Fruit fly (Drosophila melanogaster) whole organism, embryonic: ENCODE measurements around the gene CG13623.

Experiments used
- Aef1 ChIP-seq: fragments of 200-800 bp; sonication (Bioruptor generic); IDR thresholded peaks from 3 replicates; pipeline ENCODE4 v1.3.6; 2022; ENCODE audit warnings: missing biosample characterization, missing genetic modification characterization
- Antp ChIP-seq: fragments of 200-800 bp; sonication (Bioruptor generic); optimal IDR thresholded peaks from 3 replicates; lab custom pipeline; 2016; ENCODE audit warnings: missing biosample characterization, missing genetic modification characterization
- Asciz ChIP-seq: fragments of 200-800 bp; sonication (Bioruptor generic); optimal IDR thresholded peaks from 2 replicates; lab custom pipeline; 2017; ENCODE audit warnings: missing biosample characterization, mild to moderate bottlenecking, missing genetic modification characterization, missing genetic modification reagents
- CG10979 ChIP-seq: fragments of 200-800 bp; sonication (Bioruptor generic); optimal IDR thresholded peaks from 2 replicates; lab custom pipeline; 2018; ENCODE audit warnings: missing biosample characterization, mild to moderate bottlenecking, missing genetic modification characterization, moderate library complexity
- CG11398 ChIP-seq: fragments of 200-800 bp; sonication (Bioruptor generic); optimal IDR thresholded peaks from 2 replicates; lab custom pipeline; 2016; ENCODE audit warnings: missing biosample characterization, missing genetic modification characterization
- CG12155 ChIP-seq: fragments of 200-800 bp; sonication (Bioruptor generic); optimal IDR thresholded peaks from 3 replicates; lab custom pipeline; 2016; ENCODE audit warnings: missing biosample characterization, missing genetic modification characterization
- CG12391 ChIP-seq: fragments of 200-800 bp; sonication (Bioruptor generic); optimal IDR thresholded peaks from 3 replicates; lab custom pipeline; 2018; ENCODE audit warnings: missing biosample characterization, mild to moderate bottlenecking, missing genetic modification characterization, moderate library complexity
- CG12769 ChIP-seq: fragments of 200-800 bp; sonication (Bioruptor generic); optimal IDR thresholded peaks from 2 replicates; lab custom pipeline; 2019; ENCODE audit warnings: missing biosample characterization, mild to moderate bottlenecking, missing genetic modification characterization, moderate library complexity
- CG13287 ChIP-seq: fragments of 200-800 bp; sonication (Bioruptor generic); IDR thresholded peaks from 2 replicates; pipeline ENCODE4 v1.3.6; 2022; ENCODE audit warnings: missing biosample characterization, missing genetic modification characterization; ENCODE audit not compliant: partially characterized antibody
- CG17385 ChIP-seq: fragments of 200-800 bp; sonication (Bioruptor generic); optimal IDR thresholded peaks from 3 replicates; lab custom pipeline; 2018; ENCODE audit warnings: missing biosample characterization, mild to moderate bottlenecking, missing genetic modification characterization
- CG32772 ChIP-seq: fragments of 200-800 bp; sonication (Bioruptor generic); IDR thresholded peaks from 2 replicates; pipeline ENCODE4 v1.3.6; 2022; ENCODE audit warnings: missing biosample characterization, missing genetic modification characterization
- CG34224 ChIP-seq: fragments of 200-800 bp; sonication (Bioruptor generic); IDR thresholded peaks from 3 replicates; pipeline ENCODE4 v1.3.6; 2022; ENCODE audit warnings: missing biosample characterization, missing genetic modification characterization; ENCODE audit not compliant: partially characterized antibody
- CG3838 ChIP-seq: fragments of 200-800 bp; sonication (Bioruptor generic); optimal IDR thresholded peaks from 3 replicates; lab custom pipeline; 2016; ENCODE audit warnings: missing biosample characterization, missing genetic modification characterization
- CG4404 ChIP-seq: fragments of 200-800 bp; sonication (Bioruptor generic); IDR thresholded peaks from 2 replicates; pipeline ENCODE4 v1.3.6; 2022; ENCODE audit warnings: missing biosample characterization, missing genetic modification characterization
- CG4707 ChIP-seq: fragments of 200-800 bp; sonication (Bioruptor generic); optimal IDR thresholded peaks from 2 replicates; lab custom pipeline; 2018; ENCODE audit warnings: missing biosample characterization, mild to moderate bottlenecking, missing genetic modification characterization, moderate library complexity
- CG4854 ChIP-seq: fragments of 200-800 bp; sonication (Bioruptor generic); optimal IDR thresholded peaks from 2 replicates; lab custom pipeline; 2016; ENCODE audit warnings: missing biosample characterization, missing genetic modification characterization, inconsistent platforms
- CG5245 ChIP-seq: fragments of 200-800 bp; sonication (Bioruptor generic); optimal IDR thresholded peaks from 3 replicates; lab custom pipeline; 2016; ENCODE audit warnings: missing biosample characterization, missing genetic modification characterization
- CG6791 ChIP-seq: fragments of 200-800 bp; sonication (Bioruptor generic); IDR thresholded peaks from 3 replicates; pipeline ENCODE4 v1.3.6; 2022; ENCODE audit warnings: missing biosample characterization, missing genetic modification characterization; ENCODE audit not compliant: partially characterized antibody
- CG7839 ChIP-seq: fragments of 200-800 bp; sonication (Bioruptor generic); optimal IDR thresholded peaks from 3 replicates; lab custom pipeline; 2018; ENCODE audit warnings: missing biosample characterization, mild to moderate bottlenecking, missing genetic modification characterization, moderate library complexity
- CG7963 ChIP-seq: fragments of 200-800 bp; sonication (Bioruptor generic); IDR thresholded peaks from 3 replicates; pipeline ENCODE4 v1.3.6; 2022; ENCODE audit warnings: missing biosample characterization, missing genetic modification characterization; ENCODE audit not compliant: partially characterized antibody
- CG8924 ChIP-seq: fragments of 200-800 bp; optimal IDR thresholded peaks from 3 replicates; lab custom pipeline; 2019; ENCODE audit warnings: missing biosample characterization, mild to moderate bottlenecking, missing genetic modification characterization, moderate library complexity
- CG8944 ChIP-seq: fragments of 200-800 bp; sonication (Bioruptor generic); optimal IDR thresholded peaks from 3 replicates; lab custom pipeline; 2016; ENCODE audit warnings: missing biosample characterization, missing genetic modification characterization
- CG9215 ChIP-seq: fragments of 200-800 bp; sonication (Bioruptor generic); IDR thresholded peaks from 2 replicates; pipeline ENCODE4 v1.3.6; 2022; ENCODE audit warnings: missing biosample characterization, missing genetic modification characterization
- D ChIP-seq, 2 experiments: fragments of 200-800 bp in 1 of 2; fragments of >200 bp in 1 of 2; sonication (Bioruptor generic) in 1 of 2; optimal IDR thresholded peaks; 2 replicates in 1 of 2; 3 replicates in 1 of 2; lab custom pipeline; 2017; ENCODE audit warnings: mild to moderate bottlenecking in 1 of 2, missing biosample characterization in 1 of 2, missing genetic modification characterization in 1 of 2, missing genetic modification reagents in 1 of 2
- D19A ChIP-seq: fragments of 200-800 bp; optimal IDR thresholded peaks from 3 replicates; lab custom pipeline; 2019; ENCODE audit warnings: missing biosample characterization, mild to moderate bottlenecking, missing genetic modification characterization, moderate library complexity
- Dad ChIP-seq: fragments of 200-800 bp; sonication (Bioruptor generic); optimal IDR thresholded peaks from 3 replicates; lab custom pipeline; 2016; ENCODE audit warnings: missing biosample characterization, missing genetic modification characterization
- Ets65A ChIP-seq: fragments of 200-800 bp; sonication (Bioruptor generic); peaks from one replicate; lab custom pipeline; 2016; ENCODE audit warnings: missing biosample characterization, missing genetic modification characterization
- Gug ChIP-seq: fragments of 200-800 bp; sonication (Bioruptor generic); IDR thresholded peaks from 4 replicates; pipeline ENCODE4 v1.3.6; 2022; ENCODE audit warnings: missing biosample characterization, missing genetic modification characterization
- H15 ChIP-seq: fragments of 200-800 bp; sonication (Bioruptor generic); IDR thresholded peaks from 3 replicates; pipeline ENCODE4 v1.3.6; 2022; ENCODE audit warnings: missing biosample characterization, missing genetic modification characterization
- MBD-R2 ChIP-seq: fragments of 200-800 bp; sonication (Bioruptor generic); IDR thresholded peaks from 2 replicates; pipeline ENCODE4 v1.3.6; 2022; ENCODE audit warnings: missing biosample characterization, missing genetic modification characterization
- Neu2 ChIP-seq: fragments of 200-800 bp; sonication (Bioruptor generic); optimal IDR thresholded peaks from 3 replicates; lab custom pipeline; 2016; ENCODE audit warnings: missing biosample characterization, missing genetic modification characterization, borderline replicate concordance
- Sox100B ChIP-seq: fragments of 200-800 bp; sonication (Bioruptor generic); optimal IDR thresholded peaks from 3 replicates; lab custom pipeline; 2018; ENCODE audit warnings: missing biosample characterization, mild to moderate bottlenecking, missing genetic modification characterization
- aop ChIP-seq: fragments of 200-800 bp; sonication (Bioruptor generic); IDR thresholded peaks from 2 replicates; pipeline ENCODE4 v1.3.6; 2022; ENCODE audit warnings: missing biosample characterization, missing genetic modification characterization
- az2 ChIP-seq: fragments of 200-800 bp; sonication (Bioruptor generic); optimal IDR thresholded peaks from 3 replicates; lab custom pipeline; 2016; ENCODE audit warnings: missing biosample characterization, missing genetic modification characterization
- dimm ChIP-seq: fragments of 200-800 bp; sonication (Bioruptor generic); IDR thresholded peaks from 2 replicates; pipeline ENCODE4 v1.3.6; 2022; ENCODE audit warnings: missing biosample characterization, missing genetic modification characterization
- disco-r ChIP-seq: fragments of 200-800 bp; sonication (Bioruptor generic); optimal IDR thresholded peaks from 2 replicates; lab custom pipeline; 2016; ENCODE audit warnings: missing biosample characterization, missing genetic modification characterization
- dpn ChIP-seq, 2 experiments: fragments of 200-800 bp; sonication (Bioruptor generic); optimal IDR thresholded peaks; 3 replicates each; lab custom pipeline; 2016; ENCODE audit warnings: missing biosample characterization in 2 of 2, missing genetic modification characterization in 2 of 2
- exex ChIP-seq: fragments of 200-800 bp; sonication (Bioruptor generic); optimal IDR thresholded peaks from 4 replicates; lab custom pipeline; 2018; ENCODE audit warnings: missing biosample characterization, mild to moderate bottlenecking, missing genetic modification characterization, moderate library complexity
- fd3F ChIP-seq: fragments of 200-800 bp; sonication (Bioruptor generic); optimal IDR thresholded peaks from 2 replicates; lab custom pipeline; 2018; ENCODE audit warnings: missing biosample characterization, mild to moderate bottlenecking, missing genetic modification characterization, moderate library complexity
- fd96Cb ChIP-seq: fragments of 200-800 bp; sonication (Bioruptor generic); optimal IDR thresholded peaks from 2 replicates; lab custom pipeline; 2018; ENCODE audit warnings: missing biosample characterization, mild to moderate bottlenecking, missing genetic modification characterization, moderate library complexity
- gem ChIP-seq: fragments of 200-800 bp; sonication (Bioruptor generic); optimal IDR thresholded peaks from 2 replicates; lab custom pipeline; 2019; ENCODE audit warnings: missing biosample characterization, mild to moderate bottlenecking, missing genetic modification characterization, moderate library complexity
- grn ChIP-seq: fragments of 200-800 bp; sonication (Bioruptor generic); optimal IDR thresholded peaks from 3 replicates; lab custom pipeline; 2017; ENCODE audit warnings: missing biosample characterization, missing genetic modification characterization
- gt ChIP-seq: fragments of 200-800 bp; sonication (Bioruptor generic); IDR thresholded peaks from 2 replicates; pipeline ENCODE4 v1.3.6; 2022; ENCODE audit warnings: missing biosample characterization, missing genetic modification characterization
- jumu ChIP-seq: fragments of 200-800 bp; sonication (Bioruptor generic); optimal IDR thresholded peaks from 3 replicates; lab custom pipeline; 2016; ENCODE audit warnings: missing biosample characterization, missing genetic modification characterization
- nerfin-2 ChIP-seq: fragments of 200-800 bp; sonication (Bioruptor generic); IDR thresholded peaks from 2 replicates; pipeline ENCODE4 v1.3.6; 2022; ENCODE audit warnings: missing biosample characterization, missing genetic modification characterization; ENCODE audit not compliant: partially characterized antibody
- pan ChIP-seq, 4 experiments: fragments of >200 bp in 3 of 4; fragments of 200-800 bp in 1 of 4; sonication (Bioruptor generic) in 1 of 4; optimal IDR thresholded peaks in 3 of 4; IDR thresholded peaks in 1 of 4; 2 replicates each; pipeline versions ENCODE4 v1.3.6 to Lab custom; 2017 to 2022; ENCODE audit warnings: missing biosample characterization in 2 of 4, missing genetic modification characterization in 2 of 4, mixed read lengths in 1 of 4
- row ChIP-seq: fragments of 200-800 bp; sonication (Bioruptor generic); IDR thresholded peaks from 3 replicates; pipeline ENCODE4 v1.3.6; 2022; ENCODE audit warnings: missing biosample characterization, missing genetic modification characterization
- sd ChIP-seq: fragments of 200-800 bp; sonication (Bioruptor generic); optimal IDR thresholded peaks from 3 replicates; lab custom pipeline; 2018; ENCODE audit warnings: missing biosample characterization, mild to moderate bottlenecking, missing genetic modification characterization, moderate library complexity
- trh ChIP-seq: fragments of 200-800 bp; sonication (Bioruptor generic); optimal IDR thresholded peaks from 2 replicates; lab custom pipeline; 2016; ENCODE audit warnings: missing biosample characterization, missing genetic modification characterization
- wdn ChIP-seq: fragments of 200-800 bp; sonication (Bioruptor generic); IDR thresholded peaks from 2 replicates; pipeline ENCODE4 v1.3.6; 2022; ENCODE audit warnings: missing biosample characterization, missing genetic modification characterization

CG13623 gene

dm6 chr3R:24574123-24574522 is 43.8 kb upstream of the CG13623 start (continued):
- no peak for TF ChIP-seq CG32772 (GFP tag; lab: Robert Waterston, UW)
- peak; percentile 17 to 35 for TF ChIP-seq dpn (GFP tag; optimal IDR thresholded peaks at IDR 0.05; lab: Kevin White, UChicago)
- no peak for TF ChIP-seq CG4404 (GFP tag; lab: Robert Waterston, UW)
- peak; percentile 49 for TF ChIP-seq Sox100B (GFP tag; lab: Kevin White, UChicago)
- no peak for TF ChIP-seq MBD-R2 (GFP tag; lab: Robert Waterston, UW)
- TF ChIP-seq CG5245 (GFP tag; lab: Kevin White, UChicago) = no peak
- peak; percentile 30 for TF ChIP-seq fd3F (GFP tag; lab: Kevin White, UChicago)
- no peak for TF ChIP-seq CG34224 (GFP tag; lab: Robert Waterston, UW)
- no peak for TF ChIP-seq H15 (GFP tag; lab: Robert Waterston, UW)
- TF ChIP-seq grn (GFP tag; lab: Kevin White, UChicago) = no peak
- no peak for TF ChIP-seq nerfin-2
- peak; percentile 56 for TF ChIP-seq D19A
- no peak for TF ChIP-seq pan (optimal IDR thresholded peaks at IDR 0.05; lab: Kevin White, UChicago)
- TF ChIP-seq pan (GFP tag; optimal IDR thresholded peaks at IDR 0.05 in 1 of 2, IDR thresholded peaks at IDR 0.05 in 1 of 2) = no peak
- TF ChIP-seq dimm (GFP tag; lab: Robert Waterston, UW) = no peak
- no peak for TF ChIP-seq wdn
- peak; percentile 2 for TF ChIP-seq Asciz (GFP tag; lab: Kevin White, UChicago)
- TF ChIP-seq Dad (GFP tag; lab: Kevin White, UChicago) = no peak
- TF ChIP-seq gem = peak; percentile 80
- no peak for TF ChIP-seq CG6791 (GFP tag; lab: Robert Waterston, UW)
- TF ChIP-seq CG4707 = no peak
- no peak for TF ChIP-seq Neu2 (GFP tag; lab: Kevin White, UChicago)
- no peak for TF ChIP-seq gt
- TF ChIP-seq CG11398 (GFP tag; lab: Kevin White, UChicago) = no peak
- TF ChIP-seq CG8944 (GFP tag; lab: Kevin White, UChicago) = no peak
- TF ChIP-seq CG8924 (tag; lab: Kevin White, UChicago) = peak; percentile 78
- TF ChIP-seq trh = no peak
- TF ChIP-seq fd96Cb = peak; percentile 36
- peak; percentile 29 for TF ChIP-seq CG10979
- TF ChIP-seq disco-r (GFP tag; lab: Kevin White, UChicago) = no peak
- no peak for TF ChIP-seq aop
- peak; percentile 12 for TF ChIP-seq CG3838 (GFP tag; lab: Kevin White, UChicago)
- peak; percentile 36 for TF ChIP-seq CG12155 (GFP tag; lab: Kevin White, UChicago)
- no peak; the same call in 1 of the 2 replicates for TF ChIP-seq CG9215
- TF ChIP-seq CG7963 (GFP tag; lab: Robert Waterston, UW) = no peak
- peak; percentile 70 for TF ChIP-seq CG12391 (tag; lab: Kevin White, UChicago)
- TF ChIP-seq Ets65A = no peak
- TF ChIP-seq az2 = peak; percentile 20
- TF ChIP-seq Gug (GFP tag; lab: Robert Waterston, UW) = no peak
- peak; percentile 48 for TF ChIP-seq sd
- no peak for TF ChIP-seq jumu (GFP tag; lab: Kevin White, UChicago)
- peak; percentile 37 for TF ChIP-seq exex (tag; lab: Kevin White, UChicago)
- peak; percentile 57 for TF ChIP-seq row
- TF ChIP-seq CG17385 (GFP tag; lab: Kevin White, UChicago) = peak; percentile 71
- no peak for TF ChIP-seq D (optimal IDR thresholded peaks at IDR 0.05; lab: Kevin White, UChicago)
- no peak for TF ChIP-seq D (GFP tag; optimal IDR thresholded peaks at IDR 0.05; lab: Kevin White, UChicago)
- peak; percentile 77 for TF ChIP-seq CG7839 (tag; lab: Kevin White, UChicago)
- TF ChIP-seq Antp (GFP tag; lab: Kevin White, UChicago) = no peak
- TF ChIP-seq CG12769 = peak; percentile 1
- TF ChIP-seq CG4854 (GFP tag; lab: Kevin White, UChicago) = no peak
- no peak for TF ChIP-seq CG13287 (GFP tag; lab: Robert Waterston, UW)
- no peak for TF ChIP-seq Aef1 (GFP tag; lab: Robert Waterston, UW)
